Fruit fly (Drosophila melanogaster) whole organism, embryonic: ENCODE measurements around the gene dpr20.

ENCODE experiments used
- CG4707 ChIP-seq: fragments of 200-800 bp; sonication (Bioruptor generic); optimal IDR thresholded peaks from 2 replicates; lab custom pipeline; 2018; ENCODE audit warnings: missing biosample characterization, mild to moderate bottlenecking, missing genetic modification characterization, moderate library complexity
- CG6791 ChIP-seq: fragments of 200-800 bp; sonication (Bioruptor generic); IDR thresholded peaks from 3 replicates; pipeline ENCODE4 v1.3.6; 2022; ENCODE audit warnings: missing biosample characterization, missing genetic modification characterization; ENCODE audit not compliant: partially characterized antibody
- Poxn ChIP-seq: fragments of 200-800 bp; sonication (Bioruptor generic); IDR thresholded peaks from 2 replicates; pipeline ENCODE4 v1.3.6; 2022; ENCODE audit warnings: missing biosample characterization, missing genetic modification characterization

DNA sequence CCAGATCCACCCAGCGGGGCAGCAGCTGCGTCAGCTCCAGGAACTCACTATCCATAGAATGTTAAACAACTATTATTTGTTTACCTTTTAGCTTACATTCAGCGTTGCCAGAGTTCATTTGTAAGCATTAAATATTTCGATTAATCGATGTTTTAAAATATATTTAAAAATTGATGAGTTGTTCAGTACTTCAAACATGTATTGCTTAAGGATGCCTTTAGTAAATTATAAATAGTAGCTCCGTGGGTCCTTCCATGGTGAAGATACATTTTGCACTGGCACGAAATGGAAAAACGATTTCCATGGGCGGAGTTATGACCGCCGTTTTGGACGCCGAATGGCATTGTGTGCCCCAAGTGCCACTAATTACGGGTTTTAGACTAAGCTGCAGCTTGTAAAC lies 15.8 kb downstream of the dpr20 start, which contains the start of the genes JMJD5 and Gr61a:
- no peak for TF ChIP-seq Poxn
- TF ChIP-seq CG6791 (GFP tag; lab: Robert Waterston, UW), result no peak
- TF ChIP-seq CG4707 (GFP tag; lab: Kevin White, UChicago), result no peak
